Worm (Caenorhabditis elegans): ENCODE measurements around the gene Y44A6D.1.

The Y44A6D.1 gene

DNA sequence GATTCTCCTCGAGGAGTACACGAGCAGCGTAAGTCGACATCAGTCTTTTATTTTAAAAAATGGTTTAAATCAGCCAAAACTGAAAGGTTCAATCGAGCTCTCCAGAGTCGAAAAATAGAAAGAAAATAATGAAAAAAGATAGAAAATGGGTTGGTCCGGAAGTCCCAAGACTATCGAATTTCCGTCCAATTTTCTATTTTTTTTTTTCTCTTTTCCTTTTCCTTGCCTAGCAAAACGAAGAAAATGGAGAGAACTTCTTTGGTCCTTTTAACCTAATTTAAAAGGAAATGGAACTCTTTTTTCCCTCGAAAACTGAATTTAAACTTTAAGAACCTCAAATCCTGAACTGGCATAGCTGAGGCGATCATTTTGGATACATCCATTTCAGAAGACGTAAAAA is 50.4 kb downstream of the Y44A6D.1 start:
- TF ChIP-seq flt-1 (GFP tag; IDR thresholded peaks at IDR 0.05) (no peak), ztf-23 (GFP tag; IDR thresholded peaks at IDR 0.05) (no peak), tab-1 (GFP tag; IDR thresholded peaks at IDR 0.05) (no peak), med-1 (GFP tag; optimal IDR thresholded peaks at IDR 0.05; ENCODE audit: insufficient read depth) (no peak), ztf-29 (GFP tag; IDR thresholded peaks at IDR 0.05) (no peak), klf-2 (GFP tag; conservative IDR thresholded peaks at IDR 0.05) (no peak), T22C8.4 (GFP tag; IDR thresholded peaks at IDR 0.05) (no peak), cog-1 (tag; optimal IDR thresholded peaks at IDR 0.05) (no peak), ref-1 (GFP tag; conservative IDR thresholded peaks at IDR 0.05) (no peak)

Measured in whole organism, midembryonic.